Fruit fly (Drosophila melanogaster) whole organism, embryonic: ENCODE data around the gene CG8117.

ENCODE experiments used
- Ada2b ChIP-seq: fragments of 200-800 bp; sonication (Bioruptor generic); IDR thresholded peaks from 2 replicates; pipeline ENCODE4 v1.3.6; 2022; ENCODE audit warnings: missing biosample characterization, missing genetic modification characterization
- BEAF-32 ChIP-seq: fragments of 200-800 bp; sonication (Bioruptor generic); optimal IDR thresholded peaks from 3 replicates; lab custom pipeline; 2017; ENCODE audit warnings: missing biosample characterization, missing genetic modification characterization, mild to moderate bottlenecking, moderate library complexity, missing genetic modification reagents
- CG10543 ChIP-seq: fragments of 200-800 bp; sonication (Bioruptor generic); optimal IDR thresholded peaks from 3 replicates; lab custom pipeline; 2017; ENCODE audit warnings: missing biosample characterization, mild to moderate bottlenecking, missing genetic modification characterization, moderate library complexity
- CG12299 ChIP-seq: fragments of 200-800 bp; sonication (Bioruptor generic); optimal IDR thresholded peaks from 2 replicates; lab custom pipeline; 2018; ENCODE audit warnings: missing biosample characterization, mild to moderate bottlenecking, missing genetic modification characterization
- CG13296 ChIP-seq: fragments of 200-800 bp; sonication (Bioruptor generic); optimal IDR thresholded peaks from 3 replicates; lab custom pipeline; 2018; ENCODE audit warnings: missing biosample characterization, mild to moderate bottlenecking, missing genetic modification characterization
- CG13424 ChIP-seq: fragments of 200-800 bp; sonication (Bioruptor generic); optimal IDR thresholded peaks from 2 replicates; lab custom pipeline; 2019; ENCODE audit warnings: missing biosample characterization, mild to moderate bottlenecking, missing genetic modification characterization, moderate library complexity
- CG14014 ChIP-seq: fragments of 200-800 bp; sonication (Bioruptor generic); IDR thresholded peaks from 2 replicates; pipeline ENCODE4 v1.3.6; 2022; ENCODE audit warnings: missing biosample characterization, missing genetic modification characterization
- CG15514 ChIP-seq: fragments of 200-800 bp; sonication (Bioruptor generic); optimal IDR thresholded peaks from 3 replicates; lab custom pipeline; 2017; ENCODE audit warnings: missing biosample characterization, missing genetic modification characterization, mild to moderate bottlenecking, moderate library complexity, missing genetic modification reagents
- CG17328 ChIP-seq: fragments of 200-800 bp; sonication (Bioruptor generic); IDR thresholded peaks from 2 replicates; pipeline ENCODE4 v1.3.6; 2022; ENCODE audit warnings: missing biosample characterization, missing genetic modification characterization
- CG17829 ChIP-seq: fragments of 200-800 bp; optimal IDR thresholded peaks from 2 replicates; lab custom pipeline; 2019; ENCODE audit warnings: missing biosample characterization, mild to moderate bottlenecking, missing genetic modification characterization, moderate library complexity
- CG18764 ChIP-seq: fragments of 200-800 bp; sonication (Bioruptor generic); optimal IDR thresholded peaks from 3 replicates; lab custom pipeline; 2016; ENCODE audit warnings: missing biosample characterization, missing genetic modification characterization
- CG2199 ChIP-seq: fragments of 200-800 bp; sonication (Bioruptor generic); IDR thresholded peaks from 3 replicates; pipeline ENCODE4 v1.3.6; 2022; ENCODE audit warnings: missing biosample characterization, missing genetic modification characterization
- CG2712 ChIP-seq: fragments of 200-800 bp; optimal IDR thresholded peaks from 3 replicates; lab custom pipeline; 2019; ENCODE audit warnings: missing biosample characterization, mild to moderate bottlenecking, missing genetic modification characterization, moderate library complexity
- CG32772 ChIP-seq: fragments of 200-800 bp; sonication (Bioruptor generic); IDR thresholded peaks from 2 replicates; pipeline ENCODE4 v1.3.6; 2022; ENCODE audit warnings: missing biosample characterization, missing genetic modification characterization
- CG34224 ChIP-seq: fragments of 200-800 bp; sonication (Bioruptor generic); IDR thresholded peaks from 3 replicates; pipeline ENCODE4 v1.3.6; 2022; ENCODE audit warnings: missing biosample characterization, missing genetic modification characterization; ENCODE audit not compliant: partially characterized antibody
- CG4854 ChIP-seq: fragments of 200-800 bp; sonication (Bioruptor generic); optimal IDR thresholded peaks from 2 replicates; lab custom pipeline; 2016; ENCODE audit warnings: missing biosample characterization, missing genetic modification characterization, inconsistent platforms
- CG7928 ChIP-seq: fragments of 200-800 bp; sonication (Bioruptor generic); optimal IDR thresholded peaks from 2 replicates; lab custom pipeline; 2017; ENCODE audit warnings: missing biosample characterization, mild to moderate bottlenecking, missing genetic modification characterization
- CG7963 ChIP-seq: fragments of 200-800 bp; sonication (Bioruptor generic); IDR thresholded peaks from 3 replicates; pipeline ENCODE4 v1.3.6; 2022; ENCODE audit warnings: missing biosample characterization, missing genetic modification characterization; ENCODE audit not compliant: partially characterized antibody
- CG8281 ChIP-seq: fragments of 200-800 bp; sonication (Bioruptor generic); optimal IDR thresholded peaks from 2 replicates; lab custom pipeline; 2018; ENCODE audit warnings: missing biosample characterization, mild to moderate bottlenecking, missing genetic modification characterization, moderate library complexity
- CG8290 ChIP-seq, 3 experiments: fragments of 200-800 bp; sonication (Bioruptor generic); optimal IDR thresholded peaks; 2 replicates each; lab custom pipeline; 2016 to 2019; ENCODE audit warnings: missing biosample characterization in 3 of 3, missing genetic modification characterization in 3 of 3, mild to moderate bottlenecking in 2 of 3, moderate library complexity in 1 of 3
- Drgx ChIP-seq: fragments of 200-800 bp; sonication (Bioruptor generic); IDR thresholded peaks from 2 replicates; pipeline ENCODE4 v1.3.6; 2022; ENCODE audit warnings: missing biosample characterization, missing genetic modification characterization
- Fer3 ChIP-seq: fragments of 200-800 bp; sonication (Bioruptor generic); optimal IDR thresholded peaks from 2 replicates; lab custom pipeline; 2018; ENCODE audit warnings: missing biosample characterization, mild to moderate bottlenecking, missing genetic modification characterization, moderate library complexity
- Hr3 ChIP-seq: fragments of 200-800 bp; sonication (Bioruptor generic); optimal IDR thresholded peaks from 3 replicates; lab custom pipeline; 2016; ENCODE audit warnings: missing biosample characterization, missing genetic modification characterization
- Jarid2 ChIP-seq: fragments of 200-800 bp; sonication (Bioruptor generic); optimal IDR thresholded peaks from 3 replicates; lab custom pipeline; 2017; ENCODE audit warnings: mild to moderate bottlenecking, missing biosample characterization, missing genetic modification reagents, missing genetic modification characterization
- Med ChIP-seq: fragments of 200-800 bp; sonication (Bioruptor generic); peaks from one replicate; lab custom pipeline; 2016; ENCODE audit warnings: missing biosample characterization, missing genetic modification characterization, mild to moderate bottlenecking, inconsistent platforms, moderate library complexity
- Opbp ChIP-seq: fragments of 200-800 bp; sonication (Bioruptor generic); IDR thresholded peaks from 3 replicates; pipeline ENCODE4 v1.3.6; 2022; ENCODE audit warnings: missing biosample characterization, missing genetic modification characterization; ENCODE audit not compliant: partially characterized antibody
- Optix ChIP-seq: fragments of 200-800 bp; sonication (Bioruptor generic); IDR thresholded peaks from 3 replicates; pipeline ENCODE4 v1.3.6; 2022; ENCODE audit warnings: missing biosample characterization, missing genetic modification characterization
- Six4 ChIP-seq: fragments of 200-800 bp; sonication (Bioruptor generic); optimal IDR thresholded peaks from 2 replicates; lab custom pipeline; 2016; ENCODE audit warnings: missing biosample characterization, missing genetic modification characterization
- ato ChIP-seq: fragments of 200-800 bp; sonication (Bioruptor generic); IDR thresholded peaks from 2 replicates; pipeline ENCODE4 v1.3.6; 2022; ENCODE audit warnings: missing biosample characterization, missing genetic modification characterization; ENCODE audit not compliant: partially characterized antibody
- bowl ChIP-seq: fragments of 200-800 bp; sonication (Bioruptor generic); IDR thresholded peaks from 2 replicates; pipeline ENCODE4 v1.3.6; 2022; ENCODE audit warnings: missing biosample characterization, missing genetic modification characterization
- ci ChIP-seq: fragments of 200-800 bp; sonication (Bioruptor generic); IDR thresholded peaks from 3 replicates; pipeline ENCODE4 v1.3.6; 2022; ENCODE audit warnings: missing biosample characterization, missing genetic modification characterization
- dysf ChIP-seq: fragments of 200-800 bp; sonication (Bioruptor generic); IDR thresholded peaks from 3 replicates; pipeline ENCODE4 v1.3.6; 2022; ENCODE audit warnings: missing biosample characterization, missing genetic modification characterization
- gro ChIP-seq: fragments of 200-800 bp; sonication (Bioruptor generic); optimal IDR thresholded peaks from 2 replicates; lab custom pipeline; 2016; ENCODE audit warnings: missing biosample characterization, missing genetic modification characterization
- hb ChIP-seq: fragments of 200-800 bp; sonication (Bioruptor generic); IDR thresholded peaks from 3 replicates; pipeline ENCODE4 v1.3.6; 2022; ENCODE audit warnings: missing biosample characterization, missing genetic modification characterization; ENCODE audit not compliant: partially characterized antibody
- hkb ChIP-seq, 2 experiments: fragments of 200-800 bp in 1 of 2; fragments of >200 bp in 1 of 2; sonication (Bioruptor generic) in 1 of 2; IDR thresholded peaks in 1 of 2; optimal IDR thresholded peaks in 1 of 2; 2 replicates each; pipeline versions ENCODE4 v1.3.6 to Lab custom; 2017 to 2022; ENCODE audit warnings: missing biosample characterization in 1 of 2, missing genetic modification characterization in 1 of 2
- knrl ChIP-seq: fragments of 200-800 bp; sonication (Bioruptor generic); IDR thresholded peaks from 3 replicates; pipeline ENCODE4 v1.3.6; 2022; ENCODE audit warnings: missing biosample characterization, missing genetic modification characterization; ENCODE audit not compliant: partially characterized antibody
- mirr ChIP-seq: fragments of 200-800 bp; sonication (Bioruptor generic); optimal IDR thresholded peaks from 3 replicates; lab custom pipeline; 2018; ENCODE audit warnings: missing biosample characterization, mild to moderate bottlenecking, missing genetic modification characterization
- nerfin-2 ChIP-seq: fragments of 200-800 bp; sonication (Bioruptor generic); IDR thresholded peaks from 2 replicates; pipeline ENCODE4 v1.3.6; 2022; ENCODE audit warnings: missing biosample characterization, missing genetic modification characterization; ENCODE audit not compliant: partially characterized antibody
- oc ChIP-seq: fragments of 200-800 bp; sonication (Bioruptor generic); optimal IDR thresholded peaks from 2 replicates; lab custom pipeline; 2018; ENCODE audit warnings: missing biosample characterization, mild to moderate bottlenecking, missing genetic modification characterization, moderate library complexity
- row ChIP-seq: fragments of 200-800 bp; sonication (Bioruptor generic); IDR thresholded peaks from 3 replicates; pipeline ENCODE4 v1.3.6; 2022; ENCODE audit warnings: missing biosample characterization, missing genetic modification characterization
- slbo ChIP-seq: fragments of 200-800 bp; sonication (Bioruptor generic); IDR thresholded peaks from 2 replicates; pipeline ENCODE4 v1.3.6; 2022; ENCODE audit warnings: missing biosample characterization, missing genetic modification characterization
- so ChIP-seq: fragments of 200-800 bp; sonication (Bioruptor generic); IDR thresholded peaks from 3 replicates; pipeline ENCODE4 v1.3.6; 2022; ENCODE audit warnings: missing biosample characterization, missing genetic modification characterization
- stwl ChIP-seq: fragments of 200-800 bp; sonication (Bioruptor generic); optimal IDR thresholded peaks from 3 replicates; lab custom pipeline; 2018; ENCODE audit warnings: missing biosample characterization, mild to moderate bottlenecking, missing genetic modification characterization, moderate library complexity
- tio ChIP-seq: fragments of 200-800 bp; sonication (Bioruptor generic); optimal IDR thresholded peaks from 2 replicates; lab custom pipeline; 2017; ENCODE audit warnings: missing biosample characterization, missing genetic modification characterization, inconsistent platforms
- unpg ChIP-seq: fragments of 200-800 bp; sonication (Bioruptor generic); optimal IDR thresholded peaks from 3 replicates; lab custom pipeline; 2018; ENCODE audit warnings: missing biosample characterization, mild to moderate bottlenecking, missing genetic modification characterization, moderate library complexity
- vvl ChIP-seq: fragments of 200-800 bp; sonication (Bioruptor generic); IDR thresholded peaks from 2 replicates; pipeline ENCODE4 v1.3.6; 2022; ENCODE audit warnings: missing biosample characterization, missing genetic modification characterization
- zen2 ChIP-seq: fragments of 200-800 bp; sonication (Bioruptor generic); IDR thresholded peaks from 3 replicates; pipeline ENCODE4 v1.3.6; 2022; ENCODE audit warnings: missing biosample characterization, missing genetic modification characterization; ENCODE audit not compliant: partially characterized antibody

The CG8117 gene

DNA sequence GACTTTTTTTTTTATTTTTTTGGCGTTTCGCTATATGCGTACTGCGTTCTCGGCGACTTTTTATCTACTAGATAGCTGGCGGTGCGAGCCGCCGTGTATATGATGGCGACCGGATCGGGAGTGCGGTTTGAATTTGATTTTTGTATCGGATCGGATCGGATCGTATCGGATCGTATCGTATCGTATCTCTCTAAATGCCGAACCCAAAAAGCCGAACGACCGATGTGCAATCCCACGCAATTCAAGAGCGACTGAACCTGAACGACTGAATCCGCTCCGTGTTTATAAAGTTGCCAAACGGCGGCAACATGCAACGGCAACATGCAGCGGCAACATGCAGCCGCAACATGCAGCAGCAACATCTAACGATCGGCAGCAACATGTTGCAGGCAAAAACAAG lies 17.7 kb upstream of the CG8117 start (continued):
- TF ChIP-seq tio (GFP tag; lab: Kevin White, UChicago) (no peak), Hr3 (GFP tag; lab: Kevin White, UChicago) (no peak), CG17829 (tag; lab: Kevin White, UChicago) (peak; percentile 7), CG14014 (GFP tag; lab: Robert Waterston, UW) (peak; percentile 19; the same call in 1 of the 2 replicates), zen2 (GFP tag; lab: Robert Waterston, UW) (peak; percentile 45; the same call in 1 of the 3 replicates), row (GFP tag; lab: Robert Waterston, UW) (peak; percentile 14; the same call in 1 of the 3 replicates), CG7963 (GFP tag; lab: Robert Waterston, UW) (peak; percentile 38; the same call in 1 of the 3 replicates), CG4854 (GFP tag; lab: Kevin White, UChicago) (no peak), Ada2b (GFP tag; lab: Robert Waterston, UW) (peak; percentile 18; the same call in 1 of the 2 replicates), Optix (GFP tag; lab: Robert Waterston, UW) (peak; percentile 40; the same call in 1 of the 3 replicates), ato (GFP tag; lab: Robert Waterston, UW) (0 out of 2 replicates have a peak, but pooled peaks have one; percentile 27), CG10543 (GFP tag; lab: Kevin White, UChicago) (peak; percentile 73), Drgx (GFP tag; lab: Robert Waterston, UW) (0 out of 2 replicates have a peak, but pooled peaks have one; percentile 14), unpg (GFP tag; lab: Kevin White, UChicago) (peak; percentile 9), CG13296 (GFP tag; lab: Kevin White, UChicago) (no peak), CG17328 (peak; percentile 40; the same call in 1 of the 2 replicates), CG2712 (peak; percentile 12), CG7928 (GFP tag; lab: Kevin White, UChicago) (no peak), hkb (optimal IDR thresholded peaks at IDR 0.05; lab: Kevin White, UChicago) (no peak), hkb (GFP tag; IDR thresholded peaks at IDR 0.05; lab: Robert Waterston, UW) (peak; percentile 23; the same call in 1 of the 2 replicates), dysf (peak; percentile 25; the same call in 1 of the 3 replicates), so (GFP tag; lab: Robert Waterston, UW) (peak; percentile 28; the same call in 1 of the 3 replicates), bowl (GFP tag; lab: Robert Waterston, UW) (0 out of 2 replicates have a peak, but pooled peaks have one; percentile 8), hb (GFP tag; lab: Robert Waterston, UW) (no peak), CG8290 (GFP tag; optimal IDR thresholded peaks at IDR 0.05; lab: Kevin White, UChicago) (peak; percentile 0), CG8290 (tag; optimal IDR thresholded peaks at IDR 0.05; lab: Kevin White, UChicago) (peak in 1 of 2 experiments; percentile 57), BEAF-32 (GFP tag; lab: Kevin White, UChicago) (no peak), CG15514 (GFP tag; lab: Kevin White, UChicago) (peak; percentile 14), Fer3 (tag; lab: Kevin White, UChicago) (no peak), CG18764 (GFP tag; lab: Kevin White, UChicago) (peak; percentile 39), CG32772 (0 out of 2 replicates have a peak, but pooled peaks have one; percentile 7), slbo (GFP tag; lab: Robert Waterston, UW) (peak; percentile 17; the same call in 1 of the 2 replicates), nerfin-2 (0 out of 2 replicates have a peak, but pooled peaks have one; percentile 18), ci (GFP tag; lab: Robert Waterston, UW) (peak; percentile 73; the same call in 2 of the 3 replicates), mirr (GFP tag; lab: Kevin White, UChicago) (peak; percentile 45), CG34224 (GFP tag; lab: Robert Waterston, UW) (peak; percentile 11; the same call in 1 of the 3 replicates), CG12299 (no peak), Med (peak; percentile 90), stwl (tag; lab: Kevin White, UChicago) (peak; percentile 19), CG8281 (tag; lab: Kevin White, UChicago) (no peak), Six4 (GFP tag; lab: Kevin White, UChicago) (no peak), Jarid2 (GFP tag; lab: Kevin White, UChicago) (peak; percentile 94), CG2199 (GFP tag; lab: Robert Waterston, UW) (peak; percentile 84; the same call in 2 of the 3 replicates), Opbp (peak; percentile 71; the same call in 2 of the 3 replicates), vvl (GFP tag; lab: Robert Waterston, UW) (peak; percentile 52), CG13424 (tag; lab: Kevin White, UChicago) (peak; percentile 22), gro (GFP tag; lab: Kevin White, UChicago) (peak; percentile 49), oc (tag; lab: Kevin White, UChicago) (peak; percentile 55), knrl (peak; percentile 44; the same call in 2 of the 3 replicates)
